Worm (Caenorhabditis elegans): ENCODE results near the gene ZK1248.19.

DNA sequence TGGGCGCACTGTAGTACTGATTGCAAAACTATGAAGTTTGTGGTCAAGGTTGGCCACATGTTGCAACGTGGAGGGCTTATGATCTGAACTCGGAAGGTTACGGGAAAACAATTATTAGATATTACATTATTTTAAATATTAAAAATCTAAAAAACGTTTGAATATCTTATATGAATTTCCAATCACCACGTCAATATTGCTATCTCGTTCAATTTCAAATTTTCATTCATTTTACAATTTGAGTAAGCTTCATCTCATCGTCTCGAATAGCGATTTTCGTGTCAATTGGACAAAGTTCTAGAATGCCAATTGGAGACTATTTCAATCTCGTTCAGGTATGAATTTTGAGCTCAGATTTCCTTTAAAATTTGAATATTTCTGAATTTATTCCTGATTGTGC is 22.9 kb downstream of the ZK1248.19 start, which contains the start of gene ZK1248.20:
- TF ChIP-seq aly-1 (tag; optimal IDR thresholded peaks at IDR 0.05) (no peak), F13C5.2 (tag; optimal IDR thresholded peaks at IDR 0.05) (no peak), ama-1 (optimal IDR thresholded peaks at IDR 0.05) (no peak), pes-1 (GFP tag; IDR thresholded peaks at IDR 0.05) (no peak), tra-4 (tag; optimal IDR thresholded peaks at IDR 0.05) (no peak), flt-1 (GFP tag; IDR thresholded peaks at IDR 0.05) (no peak), tbx-37 (GFP tag; conservative IDR thresholded peaks at IDR 0.05) (no peak), tbx-11 (GFP tag; IDR thresholded peaks at IDR 0.05) (no peak), hnd-1 (tag; optimal IDR thresholded peaks at IDR 0.05) (no peak), hmbx-1 (tag; optimal IDR thresholded peaks at IDR 0.05) (no peak), scrt-1 (GFP tag; IDR thresholded peaks at IDR 0.05) (no peak), B0310.2 (tag; optimal IDR thresholded peaks at IDR 0.05) (no peak)

Data from whole organism, early embryonic.